Worm (Caenorhabditis elegans): ENCODE data around the gene mlt-3.

Gene mlt-3

ce11 chrIV:12227012-12227411 is at the start of gene mlt-3:
Gene mlt-3 (minus strand): TSS chrIV:12227112.
- TF ChIP-seq D1046.2 (GFP tag; IDR thresholded peaks at IDR 0.05) (no peak), skn-1 (tag; optimal IDR thresholded peaks at IDR 0.05) (no peak), daf-16 (GFP tag; optimal IDR thresholded peaks at IDR 0.05) (no peak), daf-16 (tag; optimal IDR thresholded peaks at IDR 0.05) (no peak)

DNA sequence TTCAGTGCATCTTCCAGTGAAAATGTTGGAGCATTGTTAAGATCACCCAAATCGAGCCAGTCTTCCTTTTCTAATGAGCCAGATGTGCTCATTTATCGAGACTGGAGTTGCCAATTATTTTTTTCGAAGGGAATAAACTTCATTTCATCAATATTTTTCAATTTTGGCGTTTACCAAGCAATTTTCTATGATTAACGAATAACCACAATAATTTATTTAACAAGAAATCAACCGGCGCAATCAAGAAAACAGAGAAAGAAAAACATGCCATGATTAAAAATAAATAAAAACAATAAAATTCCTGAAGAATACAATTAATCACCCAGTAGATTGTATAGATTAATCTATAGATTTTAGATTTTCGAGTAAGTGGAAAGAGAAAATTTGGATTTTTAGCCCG is 49.0 kb upstream of the mlt-3 start, which contains the start of gene vps-8:
TSS of gene vps-8 (minus strand) at position 101 of the 400 bp plus-strand sequence.
- TF ChIP-seq tra-1 (GFP tag; IDR thresholded peaks at IDR 0.05) (no peak), ceh-32 (tag; optimal IDR thresholded peaks at IDR 0.05; ENCODE audit: poor library complexity) (no peak), nhr-76 (tag; optimal IDR thresholded peaks at IDR 0.05) (no peak)

DNA sequence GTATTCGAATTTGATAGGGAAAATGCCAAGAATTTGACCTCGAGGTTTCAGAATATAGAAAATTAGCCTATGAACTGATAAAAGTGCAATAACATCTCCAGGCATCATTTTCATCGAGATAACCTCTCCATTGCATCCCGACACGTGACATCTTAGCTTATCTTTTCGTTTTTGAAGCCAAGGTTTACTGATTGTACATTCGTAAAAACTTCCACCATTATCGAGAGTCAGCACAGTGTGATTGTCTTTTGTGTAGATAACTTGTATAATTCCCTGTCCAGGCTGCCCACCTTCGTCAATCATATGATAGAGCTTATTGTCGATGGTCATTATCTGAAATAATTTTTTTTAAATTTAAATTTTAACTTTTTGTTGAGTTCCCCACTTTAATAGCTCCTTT is 47.5 kb upstream of the mlt-3 start:
- TF ChIP-seq T20F7.1 (GFP tag; optimal IDR thresholded peaks at IDR 0.05) (no peak), spr-3 (GFP tag; optimal IDR thresholded peaks at IDR 0.05) (no peak), madf-9 (GFP tag; conservative IDR thresholded peaks at IDR 0.05) (no peak), madf-5 (GFP tag; IDR thresholded peaks at IDR 0.05) (no peak), dve-1 (tag; optimal IDR thresholded peaks at IDR 0.05; ENCODE audit: insufficient read depth) (no peak), mep-1 (tag; optimal IDR thresholded peaks at IDR 0.05) (no peak), mxl-2 (GFP tag; conservative IDR thresholded peaks at IDR 0.05) (no peak), ama-1 (optimal IDR thresholded peaks at IDR 0.05) (no peak), ces-1 (GFP tag; optimal IDR thresholded peaks at IDR 0.05) (no peak), skn-1 (tag; optimal IDR thresholded peaks at IDR 0.05) (no peak)

- TF ChIP-seq aha-1 (tag) = peak; percentile 9
- TF ChIP-seq nhr-77 (tag; optimal IDR thresholded peaks at IDR 0.05) = no peak
Measured at ce11 chrIV:12270392-12270791, 43.5 kb upstream of the mlt-3 start, which contains the start of gene C42C1.3. Gene C42C1.3 (minus strand): TSS chrIV:12270492.

ce11 chrIV:12268272-12269045 is 41.5 kb upstream of the mlt-3 start, which contains the start of the genes ppm-1.H and rpl-34:
Gene ppm-1.H (minus strand): TSS chrIV:12268322.
Gene rpl-34 (plus strand): TSS chrIV:12268995.
- peak; percentile 1 for TF ChIP-seq nhr-77 (tag; optimal IDR thresholded peaks at IDR 0.05)
- TF ChIP-seq ceh-28 (tag; optimal IDR thresholded peaks at IDR 0.05) = no peak
- no peak for TF ChIP-seq set-16 (GFP tag; IDR thresholded peaks at IDR 0.05)
- no peak for TF ChIP-seq F26F4.8 (GFP tag; conservative IDR thresholded peaks at IDR 0.05)
- no peak for TF ChIP-seq ztf-11 (tag; optimal IDR thresholded peaks at IDR 0.05)
- no peak for TF ChIP-seq mxl-3 (GFP tag; optimal IDR thresholded peaks at IDR 0.05)
- peak; percentile 68 for TF ChIP-seq nhr-6 (tag; optimal IDR thresholded peaks at IDR 0.05)
- no peak for TF ChIP-seq spr-3 (GFP tag; optimal IDR thresholded peaks at IDR 0.05)
- TF ChIP-seq lsy-2 (tag; optimal IDR thresholded peaks at IDR 0.05) = peak; percentile 90 to 98
- TF ChIP-seq hif-1 (tag; optimal IDR thresholded peaks at IDR 0.05) = peak in 1 of 2 experiments; percentile 39
- TF ChIP-seq R02D3.7 (tag; optimal IDR thresholded peaks at IDR 0.05) = peak; percentile 66
- TF ChIP-seq madf-5 (GFP tag; IDR thresholded peaks at IDR 0.05) = no peak
- no peak for TF ChIP-seq T26A8.4 (GFP tag; IDR thresholded peaks at IDR 0.05)
- TF ChIP-seq nhr-102 (tag; optimal IDR thresholded peaks at IDR 0.05) = no peak
- TF ChIP-seq lin-39 (tag; optimal IDR thresholded peaks at IDR 0.05) = no peak
- peak; percentile 78 for TF ChIP-seq hlh-30 (tag; optimal IDR thresholded peaks at IDR 0.05; ENCODE audit: insufficient read depth)
- TF ChIP-seq F49E8.2 (tag; optimal IDR thresholded peaks at IDR 0.05; ENCODE audit: borderline replicate concordance) = no peak
- TF ChIP-seq pha-4 (GFP tag; IDR thresholded peaks at IDR 0.05) = no peak
- peak; percentile 48 for TF ChIP-seq pha-4 (tag; optimal IDR thresholded peaks at IDR 0.05)
- TF ChIP-seq dpl-1 (GFP tag; optimal IDR thresholded peaks at IDR 0.05) = peak; percentile 56
- TF ChIP-seq dmd-9 (GFP tag; IDR thresholded peaks at IDR 0.05) = no peak
- no peak for TF ChIP-seq ctbp-1 (GFP tag; IDR thresholded peaks at IDR 0.05)
- TF ChIP-seq Y48G9A.11 (GFP tag; IDR thresholded peaks at IDR 0.05) = no peak
- no peak for TF ChIP-seq zfp-3 (GFP tag; conservative IDR thresholded peaks at IDR 0.05)
- no peak for TF ChIP-seq snpc-4 (tag; optimal IDR thresholded peaks at IDR 0.05)
- 0 out of 2 replicates have a peak, but pooled peaks have one; percentile 30 for TF ChIP-seq hmg-1.1 (GFP tag; IDR thresholded peaks at IDR 0.05)
- no peak for TF ChIP-seq Y5F2A.4 (GFP tag; optimal IDR thresholded peaks at IDR 0.05)
- peak; percentile 2 for TF ChIP-seq unc-130 (GFP tag; optimal IDR thresholded peaks at IDR 0.05)
